Fruit fly (Drosophila melanogaster) whole organism, embryonic: Measurements from ENCODE around the gene CG12608.

Experiments used
- B-H2 ChIP-seq: fragments of 200-800 bp; sonication (Bioruptor generic); optimal IDR thresholded peaks from 2 replicates; lab custom pipeline; 2018; ENCODE audit warnings: missing biosample characterization, mild to moderate bottlenecking, missing genetic modification characterization
- Bdp1 ChIP-seq: fragments of 200-800 bp; sonication (Bioruptor generic); optimal IDR thresholded peaks from 3 replicates; lab custom pipeline; 2016; ENCODE audit warnings: missing biosample characterization, missing genetic modification characterization
- CG1024 ChIP-seq: fragments of 200-800 bp; sonication (Bioruptor generic); IDR thresholded peaks from 2 replicates; pipeline ENCODE4 v1.3.6; 2022; ENCODE audit warnings: missing biosample characterization, missing genetic modification characterization
- CG12071 ChIP-seq: fragments of 200-800 bp; sonication (Bioruptor generic); optimal IDR thresholded peaks from 3 replicates; lab custom pipeline; 2018; ENCODE audit warnings: missing biosample characterization, mild to moderate bottlenecking, missing genetic modification characterization
- CG12219 ChIP-seq: fragments of 200-800 bp; sonication (Bioruptor generic); optimal IDR thresholded peaks from 3 replicates; lab custom pipeline; 2018; ENCODE audit warnings: missing biosample characterization, mild to moderate bottlenecking, missing genetic modification characterization
- CG15269 ChIP-seq: fragments of 200-800 bp; sonication (Bioruptor generic); optimal IDR thresholded peaks from 2 replicates; lab custom pipeline; 2018; ENCODE audit warnings: missing biosample characterization, mild to moderate bottlenecking, missing genetic modification characterization, moderate library complexity
- CG16779 ChIP-seq: fragments of 200-800 bp; sonication (Bioruptor generic); IDR thresholded peaks from 2 replicates; pipeline ENCODE4 v1.3.6; 2022; ENCODE audit warnings: missing biosample characterization, missing genetic modification characterization
- CG17361 ChIP-seq: fragments of 200-800 bp; sonication (Bioruptor generic); IDR thresholded peaks from 3 replicates; pipeline ENCODE4 v1.3.6; 2022; ENCODE audit warnings: missing biosample characterization, missing genetic modification characterization
- CG17568 ChIP-seq: fragments of 200-800 bp; sonication (Bioruptor generic); optimal IDR thresholded peaks from 2 replicates; lab custom pipeline; 2018; ENCODE audit warnings: missing biosample characterization, mild to moderate bottlenecking, missing genetic modification characterization, moderate library complexity
- CG17912 ChIP-seq: fragments of 200-800 bp; sonication (Bioruptor generic); optimal IDR thresholded peaks from 2 replicates; lab custom pipeline; 2018; ENCODE audit warnings: missing biosample characterization, mild to moderate bottlenecking, missing genetic modification characterization
- CG1832 ChIP-seq: fragments of 200-800 bp; sonication (Bioruptor generic); optimal IDR thresholded peaks from 2 replicates; lab custom pipeline; 2017; ENCODE audit warnings: missing biosample characterization, mild to moderate bottlenecking, missing genetic modification characterization, inconsistent platforms
- CG30403 ChIP-seq: fragments of 200-800 bp; sonication (Bioruptor generic); optimal IDR thresholded peaks from 3 replicates; lab custom pipeline; 2016; ENCODE audit warnings: missing biosample characterization, missing genetic modification characterization
- CG31224 ChIP-seq: fragments of 200-800 bp; sonication (Bioruptor generic); IDR thresholded peaks from 2 replicates; pipeline ENCODE4 v1.3.6; 2022; ENCODE audit warnings: missing biosample characterization, missing genetic modification characterization
- CG31388 ChIP-seq: fragments of 200-800 bp; sonication (Bioruptor generic); optimal IDR thresholded peaks from 2 replicates; lab custom pipeline; 2016; ENCODE audit warnings: missing biosample characterization, missing genetic modification characterization
- CG32532 ChIP-seq: fragments of 200-800 bp; sonication (Bioruptor generic); IDR thresholded peaks from 2 replicates; pipeline ENCODE4 v1.3.6; 2022; ENCODE audit warnings: missing biosample characterization, missing genetic modification characterization
- CG42726 ChIP-seq: fragments of 200-800 bp; sonication (Bioruptor generic); IDR thresholded peaks from 2 replicates; pipeline ENCODE4 v1.3.6; 2022; ENCODE audit warnings: missing biosample characterization, missing genetic modification characterization; ENCODE audit not compliant: partially characterized antibody
- CG5953 ChIP-seq: fragments of 200-800 bp; sonication (Bioruptor generic); IDR thresholded peaks from 2 replicates; pipeline ENCODE4 v1.3.6; 2022; ENCODE audit warnings: missing biosample characterization, missing genetic modification characterization
- CG7987 ChIP-seq: fragments of 200-800 bp; sonication (Bioruptor generic); optimal IDR thresholded peaks from 2 replicates; lab custom pipeline; 2018; ENCODE audit warnings: missing biosample characterization, mild to moderate bottlenecking, missing genetic modification characterization, moderate library complexity
- CG9215 ChIP-seq: fragments of 200-800 bp; sonication (Bioruptor generic); IDR thresholded peaks from 2 replicates; pipeline ENCODE4 v1.3.6; 2022; ENCODE audit warnings: missing biosample characterization, missing genetic modification characterization
- Camta ChIP-seq: fragments of 200-800 bp; sonication (Bioruptor generic); optimal IDR thresholded peaks from 2 replicates; lab custom pipeline; 2016; ENCODE audit warnings: missing biosample characterization, missing genetic modification characterization
- Chrac-16 ChIP-seq: fragments of 200-800 bp; sonication (Bioruptor generic); optimal IDR thresholded peaks from 3 replicates; lab custom pipeline; 2016; ENCODE audit warnings: missing biosample characterization, missing genetic modification characterization
- Gug ChIP-seq: fragments of 200-800 bp; sonication (Bioruptor generic); IDR thresholded peaks from 4 replicates; pipeline ENCODE4 v1.3.6; 2022; ENCODE audit warnings: missing biosample characterization, missing genetic modification characterization
- HLH4C ChIP-seq: fragments of 200-800 bp; sonication (Bioruptor generic); IDR thresholded peaks from 3 replicates; pipeline ENCODE4 v1.3.6; 2022; ENCODE audit warnings: missing biosample characterization, missing genetic modification characterization; ENCODE audit not compliant: partially characterized antibody
- Hey ChIP-seq: fragments of 200-800 bp; sonication (Bioruptor generic); optimal IDR thresholded peaks from 3 replicates; lab custom pipeline; 2018; ENCODE audit warnings: missing biosample characterization, mild to moderate bottlenecking, missing genetic modification characterization
- Hmx ChIP-seq: fragments of 200-800 bp; sonication (Bioruptor generic); optimal IDR thresholded peaks from 2 replicates; lab custom pipeline; 2016; ENCODE audit warnings: missing biosample characterization, missing genetic modification characterization
- Hr78 ChIP-seq, 2 experiments: fragments of 200-800 bp in 1 of 2; fragments of >200 bp in 1 of 2; sonication (Bioruptor generic) in 1 of 2; optimal IDR thresholded peaks; 2 replicates each; lab custom pipeline; 2017 to 2019; ENCODE audit warnings: missing biosample characterization in 2 of 2, missing genetic modification characterization in 2 of 2, mild to moderate bottlenecking in 1 of 2, moderate library complexity in 1 of 2
- Kr ChIP-seq: fragments of 200-800 bp; sonication (Bioruptor generic); optimal IDR thresholded peaks from 2 replicates; lab custom pipeline; 2017; ENCODE audit warnings: missing biosample characterization, mild to moderate bottlenecking, missing genetic modification characterization
- Lim3 ChIP-seq: fragments of 200-800 bp; sonication (Bioruptor generic); IDR thresholded peaks from 2 replicates; pipeline ENCODE4 v1.3.6; 2022; ENCODE audit warnings: missing biosample characterization, missing genetic modification characterization
- Myb ChIP-seq: fragments of 200-800 bp; sonication (Bioruptor generic); optimal IDR thresholded peaks from 2 replicates; lab custom pipeline; 2016; ENCODE audit warnings: missing biosample characterization, missing genetic modification characterization
- NK7.1 ChIP-seq: fragments of 200-800 bp; sonication (Bioruptor generic); optimal IDR thresholded peaks from 3 replicates; lab custom pipeline; 2016; ENCODE audit warnings: missing biosample characterization, missing genetic modification characterization
- Opbp ChIP-seq: fragments of 200-800 bp; sonication (Bioruptor generic); IDR thresholded peaks from 3 replicates; pipeline ENCODE4 v1.3.6; 2022; ENCODE audit warnings: missing biosample characterization, missing genetic modification characterization; ENCODE audit not compliant: partially characterized antibody
- Side ChIP-seq: fragments of 200-800 bp; sonication (Bioruptor generic); optimal IDR thresholded peaks from 2 replicates; lab custom pipeline; 2016; ENCODE audit warnings: missing biosample characterization, missing genetic modification characterization
- Sry-δ ChIP-seq: fragments of 200-800 bp; sonication (Bioruptor generic); optimal IDR thresholded peaks from 2 replicates; lab custom pipeline; 2016; ENCODE audit warnings: missing biosample characterization, missing genetic modification characterization
- Taf1 ChIP-seq: fragments of 200-800 bp; sonication (Bioruptor generic); IDR thresholded peaks from 2 replicates; pipeline ENCODE4 v1.3.6; 2022; ENCODE audit warnings: missing biosample characterization, missing genetic modification characterization
- Trl ChIP-seq, 3 experiments: fragments of >200 bp in 2 of 3; fragments of 200-800 bp in 1 of 3; sonication (Bioruptor generic) in 1 of 3; optimal IDR thresholded peaks; 2 replicates in 1 of 3; 3 replicates in 2 of 3; lab custom pipeline; 2016 to 2017; ENCODE audit warnings: missing biosample characterization in 1 of 3, missing genetic modification characterization in 1 of 3
- abd-A ChIP-seq: fragments of 200-800 bp; sonication (Bioruptor generic); optimal IDR thresholded peaks from 3 replicates; lab custom pipeline; 2019; ENCODE audit warnings: missing biosample characterization, mild to moderate bottlenecking, missing genetic modification characterization, moderate library complexity
- ci ChIP-seq: fragments of 200-800 bp; sonication (Bioruptor generic); IDR thresholded peaks from 3 replicates; pipeline ENCODE4 v1.3.6; 2022; ENCODE audit warnings: missing biosample characterization, missing genetic modification characterization
- dmrt11E ChIP-seq: fragments of 200-800 bp; sonication (Bioruptor generic); optimal IDR thresholded peaks from 3 replicates; lab custom pipeline; 2018; ENCODE audit warnings: missing biosample characterization, mild to moderate bottlenecking, missing genetic modification characterization, moderate library complexity
- fd3F ChIP-seq: fragments of 200-800 bp; sonication (Bioruptor generic); optimal IDR thresholded peaks from 2 replicates; lab custom pipeline; 2018; ENCODE audit warnings: missing biosample characterization, mild to moderate bottlenecking, missing genetic modification characterization, moderate library complexity
- ham ChIP-seq: fragments of 200-800 bp; sonication (Bioruptor generic); IDR thresholded peaks from 2 replicates; pipeline ENCODE4 v1.3.6; 2022; ENCODE audit warnings: missing biosample characterization, missing genetic modification characterization
- knrl ChIP-seq: fragments of 200-800 bp; sonication (Bioruptor generic); IDR thresholded peaks from 3 replicates; pipeline ENCODE4 v1.3.6; 2022; ENCODE audit warnings: missing biosample characterization, missing genetic modification characterization; ENCODE audit not compliant: partially characterized antibody
- nmo ChIP-seq: fragments of 200-800 bp; sonication (Bioruptor generic); optimal IDR thresholded peaks from 2 replicates; lab custom pipeline; 2018; ENCODE audit warnings: missing biosample characterization, mild to moderate bottlenecking, missing genetic modification characterization, moderate library complexity
- ro ChIP-seq: fragments of 200-800 bp; sonication (Bioruptor generic); IDR thresholded peaks from 2 replicates; pipeline ENCODE4 v1.3.6; 2022; ENCODE audit warnings: missing biosample characterization, missing genetic modification characterization
- seq ChIP-seq: fragments of 200-800 bp; sonication (Bioruptor generic); IDR thresholded peaks from 2 replicates; pipeline ENCODE4 v1.3.6; 2022; ENCODE audit warnings: missing biosample characterization, missing genetic modification characterization
- sim ChIP-seq: fragments of 200-800 bp; sonication (Bioruptor generic); IDR thresholded peaks from 2 replicates; pipeline ENCODE4 v1.3.6; 2022; ENCODE audit warnings: missing biosample characterization, missing genetic modification characterization
- slbo ChIP-seq: fragments of 200-800 bp; sonication (Bioruptor generic); IDR thresholded peaks from 2 replicates; pipeline ENCODE4 v1.3.6; 2022; ENCODE audit warnings: missing biosample characterization, missing genetic modification characterization
- ssp ChIP-seq: fragments of 200-800 bp; sonication (Bioruptor generic); IDR thresholded peaks from 2 replicates; pipeline ENCODE4 v1.3.6; 2022; ENCODE audit warnings: missing biosample characterization, missing genetic modification characterization
- sug ChIP-seq: fragments of 200-800 bp; optimal IDR thresholded peaks from 2 replicates; lab custom pipeline; 2019; ENCODE audit warnings: missing biosample characterization, mild to moderate bottlenecking, missing genetic modification characterization, moderate library complexity
- tap ChIP-seq: fragments of 200-800 bp; optimal IDR thresholded peaks from 3 replicates; lab custom pipeline; 2019; ENCODE audit warnings: missing biosample characterization, mild to moderate bottlenecking, missing genetic modification characterization, moderate library complexity

Gene CG12608

DNA sequence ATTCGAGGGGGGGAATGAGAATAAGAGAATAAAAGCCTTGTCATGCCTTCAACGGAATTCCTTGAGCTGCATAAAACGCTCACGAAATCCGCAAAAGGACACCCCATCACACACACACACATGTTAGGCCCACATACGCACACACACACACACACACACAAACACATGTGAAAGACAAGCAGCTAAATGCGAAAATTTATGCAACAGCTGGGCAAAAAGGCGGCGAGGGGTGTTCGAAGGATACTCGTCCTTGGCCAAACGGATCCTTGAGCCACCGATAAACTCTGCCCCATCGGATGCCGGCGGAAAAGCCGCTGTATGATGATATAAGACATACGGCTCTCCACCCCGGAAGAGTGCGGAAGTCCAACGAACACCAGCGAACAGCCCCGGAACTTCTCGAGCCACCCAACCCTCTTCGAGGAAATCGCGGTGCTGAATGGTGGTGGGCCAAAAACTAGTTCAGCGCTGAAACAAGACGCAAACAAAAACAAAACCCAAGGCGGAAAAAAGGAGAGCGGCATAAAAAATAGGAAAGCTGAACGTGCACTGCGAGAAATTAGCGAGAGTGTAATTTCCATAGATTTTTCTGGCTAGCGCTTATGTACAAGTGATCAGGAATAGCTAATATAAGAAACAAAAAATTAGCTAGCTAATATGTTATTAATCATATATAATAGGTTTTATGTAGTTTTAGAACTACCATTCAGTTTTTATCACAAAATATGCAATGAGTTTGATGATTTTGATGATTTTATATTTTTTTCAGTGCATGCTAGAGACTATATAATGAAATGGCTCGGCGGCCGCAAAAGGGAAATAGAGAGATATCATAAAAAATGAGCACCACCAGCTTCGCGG, 39.3 kb upstream of the CG12608 start (continued):
- peak; percentile 20 for TF ChIP-seq fd3F (GFP tag; lab: Kevin White, UChicago)
- no peak for TF ChIP-seq Sry-δ (GFP tag; lab: Kevin White, UChicago)
- TF ChIP-seq slbo (GFP tag; lab: Robert Waterston, UW): no peak; the same call in 1 of the 2 replicates
- no peak for TF ChIP-seq ro
- peak; percentile 32 for TF ChIP-seq dmrt11E (tag; lab: Kevin White, UChicago)
- TF ChIP-seq NK7.1 (GFP tag; lab: Kevin White, UChicago): no peak
- TF ChIP-seq Hr78 (GFP tag; optimal IDR thresholded peaks at IDR 0.05; lab: Kevin White, UChicago): no peak
- TF ChIP-seq CG15269: peak; percentile 71
- no peak for TF ChIP-seq CG42726 (GFP tag; lab: Robert Waterston, UW)
- peak; percentile 69 for TF ChIP-seq CG17361
- no peak for TF ChIP-seq sim
- peak; percentile 18 for TF ChIP-seq abd-A (tag; lab: Kevin White, UChicago)
- no peak for TF ChIP-seq Kr (GFP tag; lab: Kevin White, UChicago)
- TF ChIP-seq Trl (optimal IDR thresholded peaks at IDR 0.05; lab: Kevin White, UChicago): no peak
- TF ChIP-seq Trl (GFP tag; optimal IDR thresholded peaks at IDR 0.05; lab: Kevin White, UChicago): no peak
- peak; percentile 17; the same call in 1 of the 2 replicates for TF ChIP-seq CG31224 (GFP tag; lab: Robert Waterston, UW)
- TF ChIP-seq Hey: no peak
- TF ChIP-seq Taf1 (GFP tag; lab: Robert Waterston, UW): no peak
- TF ChIP-seq CG32532 (GFP tag; lab: Robert Waterston, UW): no peak; the same call in 1 of the 2 replicates
- peak; percentile 49; the same call in 1 of the 3 replicates for TF ChIP-seq ci (GFP tag; lab: Robert Waterston, UW)
- TF ChIP-seq Chrac-16: no peak
- no peak for TF ChIP-seq CG7987 (GFP tag; lab: Kevin White, UChicago)
- TF ChIP-seq CG17568 (GFP tag; lab: Kevin White, UChicago): no peak
- no peak for TF ChIP-seq ham (GFP tag; lab: Robert Waterston, UW)
- TF ChIP-seq Gug (GFP tag; lab: Robert Waterston, UW): no peak
- TF ChIP-seq CG17912 (GFP tag; lab: Kevin White, UChicago): no peak
- TF ChIP-seq Lim3 (GFP tag; lab: Robert Waterston, UW): no peak
- no peak for TF ChIP-seq Bdp1 (GFP tag; lab: Kevin White, UChicago)
- TF ChIP-seq sug (tag; lab: Kevin White, UChicago): peak; percentile 28
- TF ChIP-seq CG30403 (GFP tag; lab: Kevin White, UChicago): peak; percentile 67
- no peak for TF ChIP-seq HLH4C (GFP tag; lab: Robert Waterston, UW)
- peak; percentile 43 for TF ChIP-seq nmo (GFP tag; lab: Kevin White, UChicago)
- TF ChIP-seq Camta (GFP tag; lab: Kevin White, UChicago): no peak
- peak; percentile 45; the same call in 1 of the 2 replicates for TF ChIP-seq CG9215 (GFP tag; lab: Robert Waterston, UW)
- no peak for TF ChIP-seq knrl
- TF ChIP-seq ssp (GFP tag; lab: Robert Waterston, UW): peak; percentile 11; the same call in 1 of the 2 replicates
- no peak for TF ChIP-seq CG1832 (GFP tag; lab: Kevin White, UChicago)
- no peak for TF ChIP-seq Myb (GFP tag; lab: Kevin White, UChicago)
- TF ChIP-seq B-H2 (GFP tag; lab: Kevin White, UChicago): no peak
- TF ChIP-seq CG12071 (GFP tag; lab: Kevin White, UChicago): peak; percentile 5
- TF ChIP-seq CG16779: no peak
- TF ChIP-seq CG12219 (GFP tag; lab: Kevin White, UChicago): peak; percentile 40
- TF ChIP-seq CG1024 (GFP tag; lab: Robert Waterston, UW): no peak
- no peak for TF ChIP-seq Hmx
- no peak for TF ChIP-seq CG5953 (GFP tag; lab: Robert Waterston, UW)
- TF ChIP-seq CG31388: no peak
- no peak for TF ChIP-seq Opbp
- TF ChIP-seq Side: no peak
- TF ChIP-seq seq: peak; percentile 55; the same call in 1 of the 2 replicates
- TF ChIP-seq tap (tag; lab: Kevin White, UChicago): peak; percentile 1
